Worm (Caenorhabditis elegans): ENCODE results near the gene Y69H2.10.

ce11 chrV:18657391-18657790, 12.7 kb upstream of the Y69H2.10 start:
- TF ChIP-seq dao-5 (tag; optimal IDR thresholded peaks at IDR 0.05) (no peak), him-1 (tag; optimal IDR thresholded peaks at IDR 0.05) (no peak), W03F9.2 (tag; optimal IDR thresholded peaks at IDR 0.05) (no peak)

Data from whole organism, L4/young adult.